Worm (Caenorhabditis elegans): ENCODE measurements around the gene F10G2.10.

ce11 chrV:7352186-7353053 lies 30.4 kb downstream of the F10G2.10 start, which contains the start of the genes srh-231 and srh-275:
- TF ChIP-seq T22C8.4 (GFP tag; IDR thresholded peaks at IDR 0.05) = no peak
- no peak for TF ChIP-seq med-1 (GFP tag; optimal IDR thresholded peaks at IDR 0.05; ENCODE audit: insufficient read depth)
- no peak for TF ChIP-seq cog-1 (tag; optimal IDR thresholded peaks at IDR 0.05)
- TF ChIP-seq flt-1 (GFP tag; IDR thresholded peaks at IDR 0.05) = no peak
- no peak for TF ChIP-seq tab-1 (GFP tag; IDR thresholded peaks at IDR 0.05)
- TF ChIP-seq ztf-23 (GFP tag; IDR thresholded peaks at IDR 0.05) = no peak

Data from whole organism, midembryonic.